Fruit fly (Drosophila melanogaster) whole organism, embryonic: ENCODE data around the gene CG32074.

Source experiments
- CG16815 ChIP-seq: fragments of 200-800 bp; sonication (Bioruptor generic); optimal IDR thresholded peaks from 3 replicates; lab custom pipeline; 2017; ENCODE audit warnings: missing biosample characterization, mild to moderate bottlenecking, missing genetic modification characterization
- CG31224 ChIP-seq: fragments of 200-800 bp; sonication (Bioruptor generic); IDR thresholded peaks from 2 replicates; pipeline ENCODE4 v1.3.6; 2022; ENCODE audit warnings: missing biosample characterization, missing genetic modification characterization
- CG4424 ChIP-seq: fragments of 200-800 bp; sonication (Bioruptor generic); optimal IDR thresholded peaks from 3 replicates; lab custom pipeline; 2016; ENCODE audit warnings: missing biosample characterization, missing genetic modification characterization
- Oaz ChIP-seq: fragments of 200-800 bp; sonication (Bioruptor generic); IDR thresholded peaks from 2 replicates; pipeline ENCODE4 v1.3.6; 2022; ENCODE audit warnings: missing biosample characterization, missing genetic modification characterization
- da ChIP-seq: fragments of 200-800 bp; sonication (Bioruptor generic); optimal IDR thresholded peaks from 2 replicates; lab custom pipeline; 2016; ENCODE audit warnings: missing biosample characterization, missing genetic modification characterization
- esg ChIP-seq: fragments of 200-800 bp; sonication (Bioruptor generic); conservative IDR thresholded peaks from 2 replicates; pipeline ENCODE4 v1.3.6; 2022; ENCODE audit warnings: missing biosample characterization, missing genetic modification characterization
- exex ChIP-seq: fragments of 200-800 bp; sonication (Bioruptor generic); optimal IDR thresholded peaks from 4 replicates; lab custom pipeline; 2018; ENCODE audit warnings: missing biosample characterization, mild to moderate bottlenecking, missing genetic modification characterization, moderate library complexity

DNA sequence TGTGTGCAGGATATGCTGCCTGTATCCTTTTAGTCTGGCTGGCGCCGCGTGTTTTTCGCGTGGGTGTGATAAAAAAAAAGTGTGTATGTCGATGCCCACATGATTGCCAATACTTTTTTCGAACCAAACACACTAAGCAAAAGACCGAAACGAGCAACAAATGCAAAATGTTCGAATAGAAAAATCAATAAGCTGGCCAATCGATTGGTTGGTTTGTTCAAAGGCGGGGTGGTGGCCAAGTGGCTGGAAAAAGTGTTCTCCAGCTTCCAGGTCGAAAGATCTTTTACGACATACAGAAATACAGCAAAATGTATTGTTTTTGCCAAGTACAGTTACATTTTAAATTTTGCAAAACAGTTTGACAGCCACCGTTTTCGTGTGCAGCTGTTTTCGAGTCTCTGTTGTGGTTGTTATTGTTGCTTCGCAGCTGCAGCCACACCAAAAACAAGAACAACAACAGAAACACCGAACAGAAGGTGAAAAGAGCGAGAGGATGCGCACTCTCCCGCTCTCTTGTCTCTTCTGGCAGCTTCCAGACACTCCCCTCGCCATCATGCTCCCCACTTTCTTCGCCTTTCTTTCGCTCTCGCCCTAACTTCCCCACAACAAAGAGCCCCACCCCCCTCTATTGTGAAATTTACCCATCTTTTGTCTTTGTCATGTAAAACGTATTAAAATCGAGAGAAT is 8.4 kb downstream of the CG32074 start:
- TF ChIP-seq CG16815 (GFP tag; lab: Kevin White, UChicago) (no peak), esg (GFP tag; lab: Robert Waterston, UW) (no peak), da (peak; percentile 31), Oaz (GFP tag; lab: Robert Waterston, UW) (no peak), exex (tag; lab: Kevin White, UChicago) (no peak), CG4424 (GFP tag; lab: Kevin White, UChicago) (no peak), CG31224 (no peak)
